Fruit fly (Drosophila melanogaster): ENCODE measurements around the gene SNF4Agamma.

dm6 chr3R:21176663-21177145 lies 36.2 kb downstream of the SNF4Agamma start:
- TF ChIP-seq otp (GFP tag; IDR thresholded peaks at IDR 0.05), result no peak; the same call in 2 of the 3 replicates
- no peak for TF ChIP-seq CG1602 (GFP tag; optimal IDR thresholded peaks at IDR 0.05)
- no peak for TF ChIP-seq br (optimal IDR thresholded peaks at IDR 0.05)
- no peak for TF ChIP-seq dan (GFP tag; IDR thresholded peaks at IDR 0.05)
- no peak for TF ChIP-seq hb (GFP tag; IDR thresholded peaks at IDR 0.05; ENCODE audit: partially characterized antibody)
- no peak for TF ChIP-seq Ravus (GFP tag; IDR thresholded peaks at IDR 0.05)
- no peak for TF ChIP-seq B-H2 (GFP tag; optimal IDR thresholded peaks at IDR 0.05)
- TF ChIP-seq tap (tag; optimal IDR thresholded peaks at IDR 0.05), result no peak
- TF ChIP-seq Taf1 (GFP tag; IDR thresholded peaks at IDR 0.05), result no peak
- TF ChIP-seq CG17359 (tag; optimal IDR thresholded peaks at IDR 0.05), result peak; percentile 19
- no peak for TF ChIP-seq slp2 (GFP tag; optimal IDR thresholded peaks at IDR 0.05)
- TF ChIP-seq sqz (GFP tag; optimal IDR thresholded peaks at IDR 0.05), result peak; percentile 26
